Fruit fly (Drosophila melanogaster) whole organism: ENCODE measurements around the gene CG31229.

Experiments
- CG8478 ChIP-seq: fragments of >200 bp; optimal IDR thresholded peaks from 2 replicates; lab custom pipeline; 2018; ENCODE audit warnings: inconsistent platforms
- pan ChIP-seq: fragments of >200 bp; optimal IDR thresholded peaks from 2 replicates; lab custom pipeline; 2017
- psq ChIP-seq: fragments of >200 bp; optimal IDR thresholded peaks from 2 replicates; lab custom pipeline; 2017
- usp ChIP-seq: fragments of >200 bp; optimal IDR thresholded peaks from 2 replicates; lab custom pipeline; 2017; ENCODE audit warnings: missing biosample characterization, missing genetic modification characterization, mixed read lengths

DNA sequence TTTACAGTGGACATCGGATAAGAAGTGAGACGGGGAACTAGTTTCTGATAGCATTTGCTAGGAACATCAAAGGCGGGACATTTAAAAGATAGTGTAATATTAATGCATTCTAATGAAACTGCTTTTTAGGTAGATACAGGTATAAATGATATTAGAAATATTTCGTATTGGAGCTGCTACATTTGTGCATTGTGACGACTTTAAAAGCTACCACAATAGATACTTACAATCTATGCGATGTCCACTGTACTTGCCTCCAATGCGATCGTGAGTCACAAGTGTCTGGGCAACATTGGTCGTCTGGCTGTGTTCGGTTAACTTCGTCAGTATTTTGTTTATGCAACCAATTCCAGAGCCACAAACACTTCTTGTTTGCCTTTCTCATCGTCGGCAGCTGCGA is 2.2 kb downstream of the CG31229 start:
- TF ChIP-seq psq (no peak), CG8478 (lab: Kevin White, UChicago) (no peak), pan (lab: Kevin White, UChicago) (no peak), usp (no peak)
